Fruit fly (Drosophila melanogaster) whole organism, embryonic: ENCODE measurements around the gene PNKP.
A peak's percentile ranks its signal among the peaks of the same experiment; 100 is the strongest.

ENCODE experiments used
- CG10431 ChIP-seq: fragments of 200-800 bp; sonication (Bioruptor generic); optimal IDR thresholded peaks from 3 replicates; lab custom pipeline; 2018; ENCODE audit warnings: missing biosample characterization, mild to moderate bottlenecking, missing genetic modification characterization
- CG11560 ChIP-seq: fragments of 200-800 bp; sonication (Bioruptor generic); IDR thresholded peaks from 3 replicates; pipeline ENCODE4 v1.3.6; 2022; ENCODE audit warnings: missing biosample characterization, missing genetic modification characterization
- CG11696 ChIP-seq: fragments of 200-800 bp; sonication (Bioruptor generic); IDR thresholded peaks from 2 replicates; pipeline ENCODE4 v1.3.6; 2022; ENCODE audit warnings: missing biosample characterization, missing genetic modification characterization
- CG12391 ChIP-seq: fragments of 200-800 bp; sonication (Bioruptor generic); optimal IDR thresholded peaks from 3 replicates; lab custom pipeline; 2018; ENCODE audit warnings: missing biosample characterization, mild to moderate bottlenecking, missing genetic modification characterization, moderate library complexity
- CG1647 ChIP-seq: fragments of 200-800 bp; sonication (Bioruptor generic); optimal IDR thresholded peaks from 3 replicates; lab custom pipeline; 2016; ENCODE audit warnings: missing biosample characterization, missing genetic modification characterization
- CG16815 ChIP-seq: fragments of 200-800 bp; sonication (Bioruptor generic); optimal IDR thresholded peaks from 3 replicates; lab custom pipeline; 2017; ENCODE audit warnings: missing biosample characterization, mild to moderate bottlenecking, missing genetic modification characterization
- CG17361 ChIP-seq: fragments of 200-800 bp; sonication (Bioruptor generic); IDR thresholded peaks from 3 replicates; pipeline ENCODE4 v1.3.6; 2022; ENCODE audit warnings: missing biosample characterization, missing genetic modification characterization
- CG17912 ChIP-seq: fragments of 200-800 bp; sonication (Bioruptor generic); optimal IDR thresholded peaks from 2 replicates; lab custom pipeline; 2018; ENCODE audit warnings: missing biosample characterization, mild to moderate bottlenecking, missing genetic modification characterization
- CG2199 ChIP-seq: fragments of 200-800 bp; sonication (Bioruptor generic); IDR thresholded peaks from 3 replicates; pipeline ENCODE4 v1.3.6; 2022; ENCODE audit warnings: missing biosample characterization, missing genetic modification characterization
- CG2202 ChIP-seq: fragments of 200-800 bp; sonication (Bioruptor generic); optimal IDR thresholded peaks from 2 replicates; lab custom pipeline; 2018; ENCODE audit warnings: missing biosample characterization, mild to moderate bottlenecking, missing genetic modification characterization
- CG33557 ChIP-seq: fragments of 200-800 bp; sonication (Bioruptor generic); optimal IDR thresholded peaks from 2 replicates; lab custom pipeline; 2019; ENCODE audit warnings: missing biosample characterization, mild to moderate bottlenecking, missing genetic modification characterization, moderate library complexity
- CG34376 ChIP-seq: fragments of 200-800 bp; sonication (Bioruptor generic); optimal IDR thresholded peaks from 2 replicates; lab custom pipeline; 2018; ENCODE audit warnings: missing biosample characterization, mild to moderate bottlenecking, missing genetic modification characterization
- CG3995 ChIP-seq: fragments of 200-800 bp; sonication (Bioruptor generic); optimal IDR thresholded peaks from 3 replicates; lab custom pipeline; 2016; ENCODE audit warnings: missing biosample characterization, missing genetic modification characterization
- CG4282 ChIP-seq: fragments of 200-800 bp; sonication (Bioruptor generic); optimal IDR thresholded peaks from 2 replicates; lab custom pipeline; 2016; ENCODE audit warnings: missing biosample characterization, missing genetic modification characterization
- CG6683 ChIP-seq: fragments of 200-800 bp; sonication (Bioruptor generic); optimal IDR thresholded peaks from 2 replicates; lab custom pipeline; 2017; ENCODE audit warnings: missing biosample characterization, mild to moderate bottlenecking, missing genetic modification characterization, missing genetic modification reagents
- CG7271 ChIP-seq: fragments of 200-800 bp; sonication (Bioruptor generic); optimal IDR thresholded peaks from 2 replicates; lab custom pipeline; 2018; ENCODE audit warnings: missing biosample characterization, mild to moderate bottlenecking, missing genetic modification characterization, moderate library complexity
- CG7745 ChIP-seq: fragments of 200-800 bp; sonication (Bioruptor generic); optimal IDR thresholded peaks from 2 replicates; lab custom pipeline; 2018; ENCODE audit warnings: missing biosample characterization, mild to moderate bottlenecking, missing genetic modification characterization, moderate library complexity
- CG9797 ChIP-seq: fragments of 200-800 bp; sonication (Bioruptor generic); optimal IDR thresholded peaks from 3 replicates; lab custom pipeline; 2018; ENCODE audit warnings: missing biosample characterization, mild to moderate bottlenecking, missing genetic modification characterization
- CG9876 ChIP-seq: fragments of 200-800 bp; sonication (Bioruptor generic); optimal IDR thresholded peaks from 2 replicates; lab custom pipeline; 2016; ENCODE audit warnings: missing biosample characterization, missing genetic modification characterization
- Camta ChIP-seq: fragments of 200-800 bp; sonication (Bioruptor generic); optimal IDR thresholded peaks from 2 replicates; lab custom pipeline; 2016; ENCODE audit warnings: missing biosample characterization, missing genetic modification characterization
- Deaf1 ChIP-seq: fragments of 200-800 bp; optimal IDR thresholded peaks from 3 replicates; lab custom pipeline; 2019; ENCODE audit warnings: missing biosample characterization, mild to moderate bottlenecking, missing genetic modification characterization, moderate library complexity
- Dfd ChIP-seq, 2 experiments: fragments of >200 bp; optimal IDR thresholded peaks; 2 replicates each; lab custom pipeline; 2017; ENCODE audit warnings: missing biosample characterization in 2 of 2, missing genetic modification characterization in 2 of 2
- Eip74EF ChIP-seq, 2 experiments: fragments of 200-800 bp in 1 of 2; fragments of >200 bp in 1 of 2; sonication (Bioruptor generic) in 1 of 2; optimal IDR thresholded peaks; 2 replicates each; lab custom pipeline; 2017 to 2019; ENCODE audit warnings: missing biosample characterization in 2 of 2, missing genetic modification characterization in 2 of 2, mild to moderate bottlenecking in 1 of 2, moderate library complexity in 1 of 2
- Ets97D ChIP-seq: fragments of 200-800 bp; sonication (Bioruptor generic); optimal IDR thresholded peaks from 3 replicates; lab custom pipeline; 2016; ENCODE audit warnings: missing biosample characterization, missing genetic modification characterization
- H2.0 ChIP-seq: fragments of 200-800 bp; sonication (Bioruptor generic); IDR thresholded peaks from 2 replicates; pipeline ENCODE4 v1.3.6; 2022; ENCODE audit warnings: missing biosample characterization, missing genetic modification characterization
- Oaz ChIP-seq: fragments of 200-800 bp; sonication (Bioruptor generic); IDR thresholded peaks from 2 replicates; pipeline ENCODE4 v1.3.6; 2022; ENCODE audit warnings: missing biosample characterization, missing genetic modification characterization
- Optix ChIP-seq: fragments of 200-800 bp; sonication (Bioruptor generic); IDR thresholded peaks from 3 replicates; pipeline ENCODE4 v1.3.6; 2022; ENCODE audit warnings: missing biosample characterization, missing genetic modification characterization
- ap ChIP-seq: fragments of 200-800 bp; sonication (Bioruptor generic); IDR thresholded peaks from 2 replicates; pipeline ENCODE4 v1.3.6; 2022; ENCODE audit warnings: missing biosample characterization, missing genetic modification characterization
- ara ChIP-seq: fragments of 200-800 bp; sonication (Bioruptor generic); IDR thresholded peaks from 2 replicates; pipeline ENCODE4 v1.3.6; 2022; ENCODE audit warnings: missing biosample characterization, missing genetic modification characterization
- bsh ChIP-seq, 2 experiments: fragments of 200-800 bp; sonication (Bioruptor generic); optimal IDR thresholded peaks; 2 replicates each; lab custom pipeline; 2017 to 2018; ENCODE audit warnings: mild to moderate bottlenecking in 2 of 2, missing biosample characterization in 2 of 2, missing genetic modification characterization in 2 of 2, moderate library complexity in 1 of 2
- crc ChIP-seq: fragments of 200-800 bp; sonication (Bioruptor generic); optimal IDR thresholded peaks from 2 replicates; lab custom pipeline; 2016; ENCODE audit warnings: missing biosample characterization, missing genetic modification characterization
- dan ChIP-seq: fragments of 200-800 bp; sonication (Bioruptor generic); IDR thresholded peaks from 2 replicates; pipeline ENCODE4 v1.3.6; 2022; ENCODE audit warnings: missing biosample characterization, missing genetic modification characterization
- emc ChIP-seq: fragments of 200-800 bp; sonication (Bioruptor generic); optimal IDR thresholded peaks from 2 replicates; lab custom pipeline; 2016; ENCODE audit warnings: missing biosample characterization, missing genetic modification characterization
- fu2 ChIP-seq: fragments of 200-800 bp; sonication (Bioruptor generic); optimal IDR thresholded peaks from 2 replicates; lab custom pipeline; 2016; ENCODE audit warnings: missing biosample characterization, missing genetic modification characterization
- gro ChIP-seq: fragments of 200-800 bp; sonication (Bioruptor generic); optimal IDR thresholded peaks from 2 replicates; lab custom pipeline; 2016; ENCODE audit warnings: missing biosample characterization, missing genetic modification characterization
- kah ChIP-seq: fragments of 200-800 bp; sonication (Bioruptor generic); optimal IDR thresholded peaks from 2 replicates; lab custom pipeline; 2018; ENCODE audit warnings: missing biosample characterization, mild to moderate bottlenecking, missing genetic modification characterization
- ken ChIP-seq: fragments of 200-800 bp; sonication (Bioruptor generic); IDR thresholded peaks from 3 replicates; pipeline ENCODE4 v1.3.6; 2022; ENCODE audit warnings: missing biosample characterization, missing genetic modification characterization
- lilli ChIP-seq: fragments of 200-800 bp; sonication (Bioruptor generic); optimal IDR thresholded peaks from 3 replicates; lab custom pipeline; 2016; ENCODE audit warnings: missing biosample characterization, missing genetic modification characterization
- lov ChIP-seq, 2 experiments: fragments of 200-800 bp in 1 of 2; fragments of >200 bp in 1 of 2; sonication (Bioruptor generic) in 1 of 2; IDR thresholded peaks in 1 of 2; optimal IDR thresholded peaks in 1 of 2; 2 replicates in 1 of 2; 3 replicates in 1 of 2; pipeline versions ENCODE4 v1.3.6 to Lab custom; 2017 to 2022; ENCODE audit warnings: missing biosample characterization in 1 of 2, missing genetic modification characterization in 1 of 2
- nom ChIP-seq: fragments of 200-800 bp; sonication (Bioruptor generic); optimal IDR thresholded peaks from 2 replicates; lab custom pipeline; 2017; ENCODE audit warnings: missing biosample characterization, missing genetic modification characterization, mild to moderate bottlenecking, moderate library complexity, missing genetic modification reagents
- oc ChIP-seq: fragments of 200-800 bp; sonication (Bioruptor generic); optimal IDR thresholded peaks from 2 replicates; lab custom pipeline; 2018; ENCODE audit warnings: missing biosample characterization, mild to moderate bottlenecking, missing genetic modification characterization, moderate library complexity
- odd ChIP-seq: fragments of 200-800 bp; sonication (Bioruptor generic); optimal IDR thresholded peaks from 2 replicates; lab custom pipeline; 2017; ENCODE audit warnings: missing biosample characterization, mild to moderate bottlenecking, missing genetic modification characterization
- onecut ChIP-seq: fragments of 200-800 bp; sonication (Bioruptor generic); IDR thresholded peaks from 2 replicates; pipeline ENCODE4 v1.3.6; 2022; ENCODE audit warnings: missing biosample characterization, missing genetic modification characterization
- otp ChIP-seq: fragments of 200-800 bp; sonication (Bioruptor generic); IDR thresholded peaks from 3 replicates; pipeline ENCODE4, ENCODE4 v1.3.6; 2022; ENCODE audit warnings: missing biosample characterization, missing genetic modification characterization
- sd ChIP-seq: fragments of 200-800 bp; sonication (Bioruptor generic); optimal IDR thresholded peaks from 3 replicates; lab custom pipeline; 2018; ENCODE audit warnings: missing biosample characterization, mild to moderate bottlenecking, missing genetic modification characterization, moderate library complexity
- stc ChIP-seq: fragments of 200-800 bp; sonication (Bioruptor generic); IDR thresholded peaks from 2 replicates; pipeline ENCODE4 v1.3.6; 2022; ENCODE audit warnings: missing biosample characterization, missing genetic modification characterization
- tgo ChIP-seq: fragments of 200-800 bp; sonication (Bioruptor generic); IDR thresholded peaks from 3 replicates; pipeline ENCODE4 v1.3.6; 2022; ENCODE audit warnings: missing biosample characterization, missing genetic modification characterization
- trem ChIP-seq: fragments of 200-800 bp; optimal IDR thresholded peaks from 3 replicates; lab custom pipeline; 2019; ENCODE audit warnings: missing biosample characterization, mild to moderate bottlenecking, missing genetic modification characterization, moderate library complexity
- tx ChIP-seq: fragments of 200-800 bp; sonication (Bioruptor generic); optimal IDR thresholded peaks from 2 replicates; lab custom pipeline; 2016; ENCODE audit warnings: missing biosample characterization, missing genetic modification characterization
- zfh1 ChIP-seq: fragments of 200-800 bp; sonication (Bioruptor generic); IDR thresholded peaks from 3 replicates; pipeline ENCODE4 v1.3.6; 2022; ENCODE audit warnings: missing biosample characterization, missing genetic modification characterization

Gene PNKP

dm6 chr3R:8355579-8355978 lies 12.3 kb upstream of the PNKP start (continued):
- TF ChIP-seq onecut (GFP tag; lab: Robert Waterston, UW) (peak; percentile 73), ken (GFP tag; lab: Robert Waterston, UW) (peak; percentile 90), CG7745 (tag; lab: Kevin White, UChicago) (no peak), emc (peak; percentile 93), CG16815 (GFP tag; lab: Kevin White, UChicago) (peak; percentile 79), CG6683 (GFP tag; lab: Kevin White, UChicago) (peak; percentile 90), tgo (GFP tag; lab: Robert Waterston, UW) (peak; percentile 95), zfh1 (GFP tag; lab: Robert Waterston, UW) (peak; percentile 93), otp (GFP tag; lab: Robert Waterston, UW) (peak; percentile 83; the same call in 2 of the 3 replicates), Oaz (peak; percentile 88), trem (tag; lab: Kevin White, UChicago) (peak; percentile 83), oc (tag; lab: Kevin White, UChicago) (peak; percentile 93), tx (GFP tag; lab: Kevin White, UChicago) (peak; percentile 96), CG7271 (tag; lab: Kevin White, UChicago) (peak; percentile 37), stc (GFP tag; lab: Robert Waterston, UW) (peak; percentile 95), Dfd (GFP tag; optimal IDR thresholded peaks at IDR 0.05; lab: Kevin White, UChicago) (peak in 1 of 2 experiments; percentile 60), CG1647 (GFP tag; lab: Kevin White, UChicago) (peak; percentile 93), crc (GFP tag; lab: Kevin White, UChicago) (peak; percentile 96), Camta (GFP tag; lab: Kevin White, UChicago) (peak; percentile 96), ara (GFP tag; lab: Robert Waterston, UW) (peak; percentile 78), sd (tag; lab: Kevin White, UChicago) (peak; percentile 90), CG3995 (peak; percentile 56), Optix (GFP tag; lab: Robert Waterston, UW) (peak; percentile 55; the same call in 1 of the 3 replicates), CG2199 (GFP tag; lab: Robert Waterston, UW) (peak; percentile 84; the same call in 2 of the 3 replicates), CG9876 (peak; percentile 91), kah (peak; percentile 44), lilli (GFP tag; lab: Kevin White, UChicago) (peak; percentile 98), odd (GFP tag; lab: Kevin White, UChicago) (peak; percentile 90), CG9797 (GFP tag; lab: Kevin White, UChicago) (no peak), dan (GFP tag; lab: Robert Waterston, UW) (peak; percentile 37; the same call in 1 of the 2 replicates), gro (GFP tag; lab: Kevin White, UChicago) (peak; percentile 97), CG12391 (tag; lab: Kevin White, UChicago) (peak; percentile 95), H2.0 (GFP tag; lab: Robert Waterston, UW) (peak; percentile 92), Ets97D (GFP tag; lab: Kevin White, UChicago) (peak; percentile 82), Deaf1 (tag; lab: Kevin White, UChicago) (peak; percentile 73), CG17361 (GFP tag; lab: Robert Waterston, UW) (peak; percentile 83), CG33557 (GFP tag; lab: Kevin White, UChicago) (peak; percentile 36), CG10431 (GFP tag; lab: Kevin White, UChicago) (no peak), Eip74EF (GFP tag; optimal IDR thresholded peaks at IDR 0.05; lab: Kevin White, UChicago) (peak in 1 of 2 experiments; percentile 81), lov (optimal IDR thresholded peaks at IDR 0.05; lab: Kevin White, UChicago) (no peak), lov (GFP tag; IDR thresholded peaks at IDR 0.05; lab: Robert Waterston, UW) (peak; percentile 63; the same call in 2 of the 3 replicates), nom (GFP tag; lab: Kevin White, UChicago) (peak; percentile 27), CG34376 (GFP tag; lab: Kevin White, UChicago) (peak; percentile 95), CG2202 (tag; lab: Kevin White, UChicago) (peak; percentile 75), bsh (GFP tag; optimal IDR thresholded peaks at IDR 0.05; lab: Kevin White, UChicago) (peak; percentile 43 to 93), CG4282 (peak; percentile 89), CG17912 (GFP tag; lab: Kevin White, UChicago) (no peak), fu2 (GFP tag; lab: Kevin White, UChicago) (peak; percentile 97), CG11560 (tag; lab: Robert Waterston, UW) (peak; percentile 87), ap (GFP tag; lab: Robert Waterston, UW) (peak; percentile 87), CG11696 (peak; percentile 84)
